Fruit fly (Drosophila melanogaster) whole organism, prepupa: ENCODE data around the gene CG33287.

Experiments used
- Blimp-1 ChIP-seq: fragments of 200-800 bp; sonication (Bioruptor generic); optimal IDR thresholded peaks from 3 replicates; lab custom pipeline; 2017; ENCODE audit warnings: missing biosample characterization, missing genetic modification characterization, mild to moderate bottlenecking, moderate library complexity, missing genetic modification reagents
- CG10631 ChIP-seq: fragments of 200-800 bp; sonication (Bioruptor generic); optimal IDR thresholded peaks from 2 replicates; lab custom pipeline; 2016; ENCODE audit warnings: missing biosample characterization, missing genetic modification characterization
- CG10669 ChIP-seq: fragments of 200-800 bp; sonication (Bioruptor generic); optimal IDR thresholded peaks from 3 replicates; lab custom pipeline; 2018; ENCODE audit warnings: missing biosample characterization, mild to moderate bottlenecking, missing genetic modification characterization, moderate library complexity
- CG11762 ChIP-seq: fragments of 200-800 bp; sonication (Bioruptor generic); optimal IDR thresholded peaks from 3 replicates; lab custom pipeline; 2016; ENCODE audit warnings: missing biosample characterization, missing genetic modification characterization; ENCODE audit not compliant: insufficient read depth
- CG11902 ChIP-seq: fragments of 200-800 bp; sonication (Bioruptor generic); optimal IDR thresholded peaks from 3 replicates; lab custom pipeline; 2016; ENCODE audit warnings: missing biosample characterization, missing genetic modification characterization
- CG1621 ChIP-seq: fragments of 200-800 bp; sonication (Bioruptor generic); optimal IDR thresholded peaks from 3 replicates; lab custom pipeline; 2018; ENCODE audit warnings: missing biosample characterization, mild to moderate bottlenecking, missing genetic modification characterization
- CG16779 ChIP-seq: fragments of 200-800 bp; sonication (Bioruptor generic); optimal IDR thresholded peaks from 3 replicates; lab custom pipeline; 2017; ENCODE audit warnings: missing biosample characterization, mild to moderate bottlenecking, missing genetic modification characterization
- CG3032 ChIP-seq: fragments of 200-800 bp; optimal IDR thresholded peaks from 2 replicates; lab custom pipeline; 2019; ENCODE audit warnings: missing biosample characterization, mild to moderate bottlenecking, missing genetic modification characterization, moderate library complexity
- CG31627 ChIP-seq: fragments of 200-800 bp; sonication (Bioruptor generic); optimal IDR thresholded peaks from 3 replicates; lab custom pipeline; 2016; ENCODE audit warnings: missing biosample characterization, missing genetic modification characterization
- CG32006 ChIP-seq: fragments of 200-800 bp; sonication (Bioruptor generic); optimal IDR thresholded peaks from 3 replicates; lab custom pipeline; 2017; ENCODE audit warnings: missing biosample characterization, mild to moderate bottlenecking, missing genetic modification characterization
- CG6163 ChIP-seq: fragments of 200-800 bp; sonication (Bioruptor generic); IDR thresholded peaks from 3 replicates; pipeline ENCODE4 v1.3.6; 2022; ENCODE audit warnings: missing biosample characterization, missing genetic modification characterization
- CG6792 ChIP-seq: fragments of 200-800 bp; sonication (Bioruptor generic); optimal IDR thresholded peaks from 3 replicates; lab custom pipeline; 2016; ENCODE audit warnings: missing biosample characterization, missing genetic modification characterization
- CG6808 ChIP-seq: fragments of 200-800 bp; sonication (Bioruptor generic); optimal IDR thresholded peaks from 3 replicates; lab custom pipeline; 2017; ENCODE audit warnings: missing biosample characterization, missing genetic modification characterization, mild to moderate bottlenecking, moderate library complexity, missing genetic modification reagents
- CG7368 ChIP-seq: fragments of 200-800 bp; sonication (Bioruptor generic); optimal IDR thresholded peaks from 3 replicates; lab custom pipeline; 2016; ENCODE audit warnings: missing biosample characterization, missing genetic modification characterization
- CG8119 ChIP-seq: fragments of 200-800 bp; sonication (Bioruptor generic); IDR thresholded peaks from 3 replicates; pipeline ENCODE4 v1.3.6; 2022; ENCODE audit warnings: missing biosample characterization, missing genetic modification characterization
- CG8319 ChIP-seq: fragments of 200-800 bp; sonication (Bioruptor generic); optimal IDR thresholded peaks from 3 replicates; lab custom pipeline; 2016; ENCODE audit warnings: missing biosample characterization, missing genetic modification characterization
- CG9139 ChIP-seq: fragments of 200-800 bp; sonication (Bioruptor generic); optimal IDR thresholded peaks from 3 replicates; lab custom pipeline; 2017; ENCODE audit warnings: missing biosample characterization, mild to moderate bottlenecking, missing genetic modification characterization
- Eip75B ChIP-seq: fragments of 200-800 bp; sonication (Bioruptor generic); optimal IDR thresholded peaks from 3 replicates; lab custom pipeline; 2016; ENCODE audit warnings: missing biosample characterization, missing genetic modification characterization
- Eip78C ChIP-seq: fragments of 200-800 bp; sonication (Bioruptor generic); peaks from one replicate; lab custom pipeline; 2016; ENCODE audit warnings: missing biosample characterization, missing genetic modification characterization
- Eip93F ChIP-seq: fragments of 200-800 bp; sonication (Bioruptor generic); optimal IDR thresholded peaks from 2 replicates; lab custom pipeline; 2016; ENCODE audit warnings: missing biosample characterization, mild to moderate bottlenecking, missing genetic modification characterization
- Gug ChIP-seq: fragments of 200-800 bp; sonication (Bioruptor generic); IDR thresholded peaks from 2 replicates; pipeline ENCODE4 v1.3.6; 2022; ENCODE audit warnings: missing biosample characterization, missing genetic modification characterization
- Hr38 ChIP-seq: sonication (Bioruptor generic); optimal IDR thresholded peaks from 2 replicates; lab custom pipeline; 2016; ENCODE audit warnings: missing biosample characterization, missing genetic modification characterization
- Hr39 ChIP-seq: fragments of 200-800 bp; sonication (Bioruptor generic); optimal IDR thresholded peaks from 2 replicates; lab custom pipeline; 2016; ENCODE audit warnings: missing biosample characterization, missing genetic modification characterization
- Hr4 ChIP-seq: fragments of 200-800 bp; sonication (Bioruptor generic); optimal IDR thresholded peaks from 3 replicates; lab custom pipeline; 2016; ENCODE audit warnings: missing biosample characterization, missing genetic modification characterization
- Lpt ChIP-seq: fragments of 200-800 bp; sonication (Bioruptor generic); optimal IDR thresholded peaks from 3 replicates; lab custom pipeline; 2016; ENCODE audit warnings: missing biosample characterization, missing genetic modification characterization
- Met ChIP-seq: fragments of 200-800 bp; sonication (Bioruptor generic); optimal IDR thresholded peaks from 3 replicates; lab custom pipeline; 2016; ENCODE audit warnings: missing biosample characterization, missing genetic modification characterization
- OdsH ChIP-seq: fragments of 200-800 bp; sonication (Bioruptor generic); optimal IDR thresholded peaks from 3 replicates; lab custom pipeline; 2016; ENCODE audit warnings: missing biosample characterization, missing genetic modification characterization
- Smox ChIP-seq: fragments of 200-800 bp; sonication (Bioruptor generic); optimal IDR thresholded peaks from 3 replicates; lab custom pipeline; 2016; ENCODE audit warnings: missing biosample characterization, missing genetic modification characterization
- Sox14 ChIP-seq: fragments of 200-800 bp; sonication (Bioruptor generic); optimal IDR thresholded peaks from 3 replicates; lab custom pipeline; 2016; ENCODE audit warnings: missing biosample characterization, missing genetic modification characterization
- Sox15 ChIP-seq: fragments of 200-800 bp; sonication (Bioruptor generic); optimal IDR thresholded peaks from 3 replicates; lab custom pipeline; 2016; ENCODE audit warnings: missing biosample characterization, missing genetic modification characterization
- achi ChIP-seq: fragments of 200-800 bp; sonication (Bioruptor generic); optimal IDR thresholded peaks from 3 replicates; lab custom pipeline; 2016; ENCODE audit warnings: missing biosample characterization, missing genetic modification characterization
- acj6 ChIP-seq: fragments of 200-800 bp; sonication (Bioruptor generic); optimal IDR thresholded peaks from 3 replicates; lab custom pipeline; 2016; ENCODE audit warnings: missing biosample characterization, missing genetic modification characterization
- cyc ChIP-seq: fragments of 200-800 bp; sonication (Bioruptor generic); optimal IDR thresholded peaks from 3 replicates; lab custom pipeline; 2016; ENCODE audit warnings: missing biosample characterization, missing genetic modification characterization
- dac ChIP-seq: fragments of 200-800 bp; sonication (Bioruptor generic); optimal IDR thresholded peaks from 2 replicates; lab custom pipeline; 2017; ENCODE audit warnings: missing biosample characterization, mild to moderate bottlenecking, missing genetic modification characterization
- dsx ChIP-seq: fragments of 200-800 bp; optimal IDR thresholded peaks from 3 replicates; lab custom pipeline; 2019; ENCODE audit warnings: missing biosample characterization, mild to moderate bottlenecking, missing genetic modification characterization, moderate library complexity; ENCODE audit not compliant: poor library complexity, severe bottlenecking
- esn ChIP-seq: fragments of 200-800 bp; sonication (Bioruptor generic); optimal IDR thresholded peaks from 2 replicates; lab custom pipeline; 2016; ENCODE audit warnings: missing biosample characterization, mild to moderate bottlenecking, missing genetic modification characterization, moderate library complexity
- fd59A ChIP-seq: fragments of 200-800 bp; sonication (Bioruptor generic); optimal IDR thresholded peaks from 2 replicates; lab custom pipeline; 2017; ENCODE audit warnings: missing biosample characterization, mild to moderate bottlenecking, missing genetic modification characterization, missing genetic modification reagents
- fd85E ChIP-seq: fragments of 200-800 bp; sonication (Bioruptor generic); optimal IDR thresholded peaks from 3 replicates; lab custom pipeline; 2016; ENCODE audit warnings: missing biosample characterization, missing genetic modification characterization
- fkh ChIP-seq: fragments of 200-800 bp; sonication (Bioruptor generic); optimal IDR thresholded peaks from 3 replicates; lab custom pipeline; 2017; ENCODE audit warnings: missing biosample characterization, mild to moderate bottlenecking, missing genetic modification characterization, moderate library complexity
- lz ChIP-seq: fragments of 200-800 bp; sonication (Bioruptor generic); optimal IDR thresholded peaks from 3 replicates; lab custom pipeline; 2016; ENCODE audit warnings: missing biosample characterization, missing genetic modification characterization
- net ChIP-seq: fragments of 200-800 bp; sonication (Bioruptor generic); optimal IDR thresholded peaks from 3 replicates; lab custom pipeline; 2016; ENCODE audit warnings: missing biosample characterization, missing genetic modification characterization
- pdm3 ChIP-seq: fragments of 200-800 bp; sonication (Bioruptor generic); optimal IDR thresholded peaks from 3 replicates; lab custom pipeline; 2016; ENCODE audit warnings: missing biosample characterization, missing genetic modification characterization
- svp ChIP-seq: fragments of 200-800 bp; sonication (Bioruptor generic); peaks from one replicate; lab custom pipeline; 2016; ENCODE audit warnings: missing biosample characterization, missing genetic modification characterization
- topi ChIP-seq: fragments of 200-800 bp; sonication (Bioruptor generic); optimal IDR thresholded peaks from 3 replicates; lab custom pipeline; 2016; ENCODE audit warnings: missing biosample characterization, missing genetic modification characterization
- vri ChIP-seq: fragments of 200-800 bp; sonication (Bioruptor generic); optimal IDR thresholded peaks from 3 replicates; lab custom pipeline; 2016; ENCODE audit warnings: missing biosample characterization, mild to moderate bottlenecking, missing genetic modification characterization

The CG33287 gene

DNA sequence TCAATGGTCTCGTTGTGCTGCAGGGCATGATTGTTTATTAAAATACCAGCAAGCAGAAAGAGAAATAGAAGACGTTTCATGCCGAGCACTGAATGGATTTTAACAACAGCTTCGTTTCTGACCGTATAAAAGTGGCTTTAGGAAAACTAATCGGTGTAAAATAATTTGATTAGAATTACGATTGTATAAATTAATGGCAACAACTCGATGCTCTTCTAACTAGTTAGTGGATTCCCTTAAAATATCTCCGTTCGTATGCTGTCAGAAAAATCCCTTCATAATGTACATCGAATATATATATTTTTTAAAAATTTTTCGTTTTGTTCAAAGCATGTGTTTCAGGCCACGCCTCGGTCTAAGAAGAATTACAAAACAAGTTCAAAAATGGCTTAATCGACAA, 13.8 kb downstream of the CG33287 start, which contains the start of the genes Sems and CG10588:
Sems (minus strand) TSS at position 101 of the 400 bp plus-strand sequence.
CG10588 (plus strand) TSS at position 285 of the 400 bp plus-strand sequence.
- TF ChIP-seq Smox (GFP tag; lab: Kevin White, UChicago): no peak
- TF ChIP-seq Met (GFP tag; lab: Kevin White, UChicago): no peak

DNA sequence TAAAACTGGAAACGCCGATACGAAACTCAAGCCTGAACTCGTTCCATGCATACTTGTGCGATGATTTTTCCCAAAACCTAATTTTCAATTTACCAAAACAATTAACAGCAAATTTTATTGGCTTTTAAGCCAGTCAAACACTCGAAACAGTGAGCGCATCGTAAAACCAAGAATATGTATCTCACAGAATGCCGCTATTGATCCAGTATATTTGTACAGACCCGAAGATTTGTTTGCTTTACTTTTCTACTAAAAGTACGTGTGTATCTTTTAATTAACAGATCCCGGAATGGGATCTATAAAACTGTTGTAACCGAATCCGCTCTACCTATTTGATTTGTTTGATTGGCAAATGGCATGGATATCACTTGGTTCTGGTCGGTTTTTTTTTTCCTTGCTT, 16.3 kb downstream of the CG33287 start:
- TF ChIP-seq dsx (GFP tag; lab: Kevin White, UChicago) (no peak), Eip78C (GFP tag; lab: Kevin White, UChicago) (peak; percentile 67), fkh (GFP tag; lab: Kevin White, UChicago) (peak; percentile 77), Sox15 (no peak)

DNA sequence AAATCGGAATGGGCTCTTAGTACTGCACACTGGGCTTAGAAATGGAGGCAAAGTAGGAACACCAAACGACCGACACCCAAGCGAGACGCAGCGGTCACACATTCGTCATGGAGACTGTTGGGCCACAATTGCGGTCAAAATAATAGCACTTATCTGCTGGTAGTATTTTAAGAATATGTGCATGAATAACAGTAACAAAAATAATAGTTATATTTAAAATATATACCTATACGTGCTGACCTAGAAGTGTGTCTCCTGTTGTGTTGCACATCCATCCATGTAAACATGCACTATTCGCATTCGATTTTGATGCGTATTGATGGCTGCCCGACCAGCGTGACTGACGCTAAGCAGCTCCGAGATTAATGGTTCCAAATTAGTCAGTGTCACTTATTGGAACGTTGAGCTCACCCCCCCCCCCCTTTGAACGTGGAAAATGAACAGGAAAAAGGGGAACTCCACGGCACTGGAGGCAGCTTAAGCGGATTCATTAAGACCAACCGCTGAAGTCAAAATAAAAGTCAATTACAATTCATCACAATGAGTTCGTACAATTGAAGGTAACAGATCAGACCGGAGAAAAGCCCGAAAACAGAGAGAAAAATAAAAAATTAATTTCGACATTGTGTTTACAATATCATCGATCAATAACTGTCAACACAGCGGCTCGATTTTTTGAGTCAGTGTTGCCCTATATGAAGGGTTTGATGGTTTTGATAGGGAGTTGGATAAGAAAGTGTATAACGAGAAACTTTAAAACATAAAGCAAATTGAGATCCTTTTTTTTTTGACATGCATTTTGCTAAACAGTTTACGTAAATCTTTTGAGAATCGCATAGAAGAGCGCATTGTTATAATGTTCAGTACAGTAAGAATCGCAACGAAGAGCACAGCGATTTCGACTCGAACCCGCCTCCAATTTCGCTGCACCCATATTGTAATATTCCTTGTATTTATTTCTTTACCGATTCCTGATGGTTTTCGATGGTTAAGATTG, 17.5 kb downstream of the CG33287 start:
- TF ChIP-seq CG32006 (no peak), achi (GFP tag; lab: Kevin White, UChicago) (peak; percentile 35), CG8319 (GFP tag; lab: Kevin White, UChicago) (peak; percentile 49), Eip78C (GFP tag; lab: Kevin White, UChicago) (peak; percentile 84), fd59A (GFP tag; lab: Kevin White, UChicago) (no peak), CG10669 (GFP tag; lab: Kevin White, UChicago) (peak; percentile 31), lz (GFP tag; lab: Kevin White, UChicago) (peak; percentile 58), Gug (GFP tag; lab: Robert Waterston, UW) (peak; percentile 45), fd85E (GFP tag; lab: Kevin White, UChicago) (no peak), CG6163 (GFP tag; lab: Robert Waterston, UW) (peak; percentile 80), CG11902 (peak; percentile 57), cyc (GFP tag; lab: Kevin White, UChicago) (peak; percentile 58), Sox15 (peak; percentile 56), Hr39 (GFP tag; lab: Kevin White, UChicago) (peak; percentile 61), Smox (GFP tag; lab: Kevin White, UChicago) (peak; percentile 58), esn (GFP tag; lab: Kevin White, UChicago) (peak; percentile 67), svp (GFP tag; lab: Kevin White, UChicago) (peak; percentile 84), CG6792 (GFP tag; lab: Kevin White, UChicago) (peak; percentile 71), Sox14 (peak; percentile 35), vri (GFP tag; lab: Kevin White, UChicago) (peak; percentile 2), CG1621 (no peak), CG11762 (GFP tag; lab: Kevin White, UChicago) (no peak), pdm3 (GFP tag; lab: Kevin White, UChicago) (peak; percentile 51), Eip75B (peak; percentile 18), CG31627 (GFP tag; lab: Kevin White, UChicago) (peak; percentile 57), CG8119 (0 out of 3 replicates have a peak, but pooled peaks have one; percentile 12), Met (GFP tag; lab: Kevin White, UChicago) (peak; percentile 50), Eip93F (GFP tag; lab: Kevin White, UChicago) (no peak), OdsH (GFP tag; lab: Kevin White, UChicago) (peak; percentile 40), Blimp-1 (GFP tag; lab: Kevin White, UChicago) (peak; percentile 14), CG10631 (no peak), acj6 (GFP tag; lab: Kevin White, UChicago) (peak; percentile 54), dac (no peak), CG6808 (no peak), Hr4 (GFP tag; lab: Kevin White, UChicago) (no peak), Hr38 (no peak), CG16779 (tag; lab: Kevin White, UChicago) (no peak), CG3032 (no peak), topi (GFP tag; lab: Kevin White, UChicago) (peak; percentile 58), Lpt (GFP tag; lab: Kevin White, UChicago) (no peak), CG7368 (GFP tag; lab: Kevin White, UChicago) (peak; percentile 43), CG9139 (GFP tag; lab: Kevin White, UChicago) (no peak), net (GFP tag; lab: Kevin White, UChicago) (no peak)
